Fruit fly (Drosophila melanogaster) whole organism, wandering third instar larva: ENCODE results near the gene CG32243.

Source experiments
- CG9705 ChIP-seq: fragments of 200-800 bp; sonication (Bioruptor generic); optimal IDR thresholded peaks from 2 replicates; lab custom pipeline; 2018; ENCODE audit warnings: missing biosample characterization, mild to moderate bottlenecking, missing genetic modification characterization
- Myc ChIP-seq: fragments of >200 bp; optimal IDR thresholded peaks from 2 replicates; lab custom pipeline; 2017
- OdsH ChIP-seq: fragments of 200-800 bp; sonication (Bioruptor generic); optimal IDR thresholded peaks from 2 replicates; lab custom pipeline; 2016; ENCODE audit warnings: missing biosample characterization, mild to moderate bottlenecking, missing genetic modification characterization
- Rel ChIP-seq, 2 experiments: fragments of 200-800 bp; sonication (Bioruptor generic) in 1 of 2; optimal IDR thresholded peaks; 2 replicates in 1 of 2; 3 replicates in 1 of 2; lab custom pipeline; 2016 to 2019; ENCODE audit warnings: mild to moderate bottlenecking in 2 of 2, missing biosample characterization in 2 of 2, missing genetic modification characterization in 2 of 2, moderate library complexity in 1 of 2
- br ChIP-seq: fragments of 200-800 bp; sonication (Bioruptor generic); optimal IDR thresholded peaks from 2 replicates; lab custom pipeline; 2016; ENCODE audit warnings: missing biosample characterization, missing genetic modification characterization
- brk ChIP-seq: fragments of 200-800 bp; sonication (Bioruptor generic); optimal IDR thresholded peaks from 2 replicates; lab custom pipeline; 2016; ENCODE audit warnings: missing biosample characterization, mild to moderate bottlenecking, missing genetic modification characterization

CG32243 gene

dm6 chr3L:4490702-4491243 lies 50.3 kb downstream of the CG32243 start, which contains the start of gene CG13722:
Gene CG13722 (minus strand): TSS chr3L:4490963.
- TF ChIP-seq Myc (lab: Kevin White, UChicago) (peak; percentile 45), brk (GFP tag; lab: Kevin White, UChicago) (no peak), CG9705 (GFP tag; lab: Kevin White, UChicago) (no peak), OdsH (GFP tag; lab: Kevin White, UChicago) (no peak), br (no peak)

- no peak for TF ChIP-seq Rel (GFP tag; optimal IDR thresholded peaks at IDR 0.05; lab: Kevin White, UChicago)
- no peak for TF ChIP-seq Rel (tag; optimal IDR thresholded peaks at IDR 0.05; lab: Kevin White, UChicago)
- TF ChIP-seq, all 38 proteins: peak for 0
Measured at dm6 chr3L:4489490-4489889, 51.6 kb downstream of the CG32243 start.
